Worm (Caenorhabditis elegans) whole organism, young adult: ENCODE data around the gene C08F1.10.
"Not testable (repeated sequence)": the region's sequence is repeated elsewhere in the genome, so short reads cannot be mapped to it uniquely, and the experiment has no call there.

Experiments
- F37B4.10 ChIP-seq: fragments of 200-800 bp; sonication (Bioruptor generic); IDR thresholded peaks from 2 replicates; pipeline ENCODE4 v1.3.6; 2022; ENCODE audit warnings: missing genetic modification characterization, missing compliant biosample characterization
- F49E8.2 ChIP-seq: sonication (generic microtip); optimal IDR thresholded peaks from 3 replicates; lab custom pipeline; 2017; ENCODE audit warnings: missing genetic modification characterization, mild to moderate bottlenecking, missing compliant biosample characterization, antibody characterized with exemption, moderate library complexity; ENCODE audit not compliant: insufficient read depth
- F57C9.4 ChIP-seq: sonication (generic microtip); optimal IDR thresholded peaks from 2 replicates; lab custom pipeline; 2017; ENCODE audit warnings: mild to moderate bottlenecking, missing genetic modification characterization, missing compliant biosample characterization
- Y56A3A.18 ChIP-seq: fragments of 200-800 bp; sonication (Bioruptor generic); IDR thresholded peaks from 2 replicates; pipeline ENCODE4 v1.3.6; 2022; ENCODE audit warnings: missing genetic modification reagents, missing genetic modification characterization, missing compliant biosample characterization
- akir-1 ChIP-seq: fragments of 200-800 bp; sonication (Bioruptor generic); optimal IDR thresholded peaks from 2 replicates; lab custom pipeline; 2018; ENCODE audit warnings: mild to moderate bottlenecking, missing genetic modification characterization, moderate library complexity, missing compliant biosample characterization
- ama-1 ChIP-seq, 3 experiments: fragments of 150-350 bp in 1 of 3; sonication (generic microtip) in 2 of 3; optimal IDR thresholded peaks; 2 replicates each; lab custom pipeline; 2014 to 2018; ENCODE audit warnings: missing biosample characterization in 2 of 3, missing genetic modification characterization in 2 of 3, missing genetic modification reagents in 2 of 3
- attf-6 ChIP-seq: fragments of 200-800 bp; sonication (Bioruptor generic); IDR thresholded peaks from 2 replicates; pipeline ENCODE4 v1.3.6; 2022; ENCODE audit warnings: missing genetic modification reagents, missing genetic modification characterization, missing compliant biosample characterization
- efl-1 ChIP-seq: fragments of 150-350 bp; optimal IDR thresholded peaks from 2 replicates; lab custom pipeline; 2014; ENCODE audit warnings: missing biosample characterization, missing genetic modification reagents, missing genetic modification characterization
- hlh-26 ChIP-seq: fragments of 200-800 bp; sonication (Bioruptor generic); conservative IDR thresholded peaks from 2 replicates; pipeline ENCODE4 v1.3.6; 2022; ENCODE audit warnings: missing genetic modification reagents, missing genetic modification characterization, missing compliant biosample characterization
- lin-54 ChIP-seq: fragments of 200-800 bp; sonication (Bioruptor generic); optimal IDR thresholded peaks from 2 replicates; lab custom pipeline; 2018; ENCODE audit warnings: mild to moderate bottlenecking, missing genetic modification characterization, missing compliant biosample characterization
- madf-3 ChIP-seq: fragments of 200-800 bp; sonication (Bioruptor generic); IDR thresholded peaks from 2 replicates; pipeline ENCODE4 v1.3.6; 2022; ENCODE audit warnings: missing genetic modification reagents, missing genetic modification characterization, missing compliant biosample characterization
- repo-1 ChIP-seq: sonication (generic microtip); optimal IDR thresholded peaks from 2 replicates; lab custom pipeline; 2017; ENCODE audit warnings: mild to moderate bottlenecking, missing genetic modification characterization, missing compliant biosample characterization
- unc-62 ChIP-seq: fragments of 150-350 bp; optimal IDR thresholded peaks from 2 replicates; lab custom pipeline; 2014; ENCODE audit warnings: missing biosample characterization, missing genetic modification reagents, missing genetic modification characterization

ce11 chrII:1823597-1823996, 37.5 kb upstream of the C08F1.10 start:
- TF ChIP-seq attf-6 (GFP tag; lab: Robert Waterston, UW); repo-1 (tag; lab: Kevin White, UChicago); ama-1 (optimal IDR thresholded peaks at IDR 0.05; lab: Kevin White, UChicago); ama-1 (GFP tag; optimal IDR thresholded peaks at IDR 0.05; lab: Kevin White, UChicago); Y56A3A.18; madf-3; akir-1 (GFP tag; lab: Kevin White, UChicago); unc-62 (GFP tag; lab: Kevin White, UChicago); F49E8.2 (tag; lab: Kevin White, UChicago); F37B4.10 (GFP tag; lab: Robert Waterston, UW); efl-1; F57C9.4 (tag; lab: Kevin White, UChicago); lin-54 (GFP tag; lab: Kevin White, UChicago); hlh-26 (GFP tag; lab: Robert Waterston, UW): not testable (repeated sequence)
